Fruit fly (Drosophila melanogaster) whole organism, pupa: ENCODE data around the gene Elo68alpha.

ENCODE experiments used
- CG12605 ChIP-seq: fragments of 200-800 bp; sonication (Bioruptor generic); IDR thresholded peaks from 2 replicates; pipeline ENCODE4 v1.3.6; 2022; ENCODE audit warnings: missing biosample characterization, missing genetic modification characterization
- CG14655 ChIP-seq: fragments of 200-800 bp; sonication (Bioruptor generic); optimal IDR thresholded peaks from 3 replicates; lab custom pipeline; 2017; ENCODE audit warnings: mild to moderate bottlenecking, missing biosample characterization, missing genetic modification reagents, missing genetic modification characterization
- CG15710 ChIP-seq: fragments of 200-800 bp; sonication (Bioruptor generic); optimal IDR thresholded peaks from 2 replicates; lab custom pipeline; 2018; ENCODE audit warnings: missing biosample characterization, mild to moderate bottlenecking, missing genetic modification characterization, moderate library complexity
- CG34367 ChIP-seq: fragments of 200-800 bp; sonication (Bioruptor generic); optimal IDR thresholded peaks from 2 replicates; lab custom pipeline; 2018; ENCODE audit warnings: missing biosample characterization, mild to moderate bottlenecking, missing genetic modification characterization
- CG4496 ChIP-seq: fragments of 200-800 bp; sonication (Bioruptor generic); IDR thresholded peaks from 3 replicates; pipeline ENCODE4 v1.3.6; 2022; ENCODE audit warnings: missing biosample characterization, missing genetic modification characterization
- CG8159 ChIP-seq: fragments of 200-800 bp; sonication (Bioruptor generic); optimal IDR thresholded peaks from 3 replicates; lab custom pipeline; 2018; ENCODE audit warnings: missing biosample characterization, mild to moderate bottlenecking, missing genetic modification characterization, moderate library complexity
- CG8301 ChIP-seq: fragments of 200-800 bp; sonication (Bioruptor generic); optimal IDR thresholded peaks from 2 replicates; lab custom pipeline; 2018; ENCODE audit warnings: missing biosample characterization, mild to moderate bottlenecking, missing genetic modification characterization
- EcR ChIP-seq: fragments of 200-800 bp; sonication (Bioruptor generic); optimal IDR thresholded peaks from 3 replicates; lab custom pipeline; 2019; ENCODE audit warnings: missing biosample characterization, missing genetic modification characterization, mild to moderate bottlenecking, moderate library complexity, missing genetic modification reagents
- Ets98B ChIP-seq: fragments of 200-800 bp; sonication (Bioruptor generic); IDR thresholded peaks from 2 replicates; pipeline ENCODE4 v1.3.6; 2022; ENCODE audit warnings: missing biosample characterization, missing genetic modification characterization
- Pif1A ChIP-seq: fragments of 200-800 bp; sonication (Bioruptor generic); optimal IDR thresholded peaks from 3 replicates; lab custom pipeline; 2016; ENCODE audit warnings: missing biosample characterization, missing genetic modification characterization
- Pif1B ChIP-seq: fragments of 200-800 bp; sonication (Bioruptor generic); optimal IDR thresholded peaks from 3 replicates; lab custom pipeline; 2016; ENCODE audit warnings: missing biosample characterization, missing genetic modification characterization
- Snoo ChIP-seq: fragments of 200-800 bp; sonication (Bioruptor generic); optimal IDR thresholded peaks from 3 replicates; lab custom pipeline; 2017; ENCODE audit warnings: missing biosample characterization, mild to moderate bottlenecking, missing genetic modification characterization, inconsistent platforms

DNA sequence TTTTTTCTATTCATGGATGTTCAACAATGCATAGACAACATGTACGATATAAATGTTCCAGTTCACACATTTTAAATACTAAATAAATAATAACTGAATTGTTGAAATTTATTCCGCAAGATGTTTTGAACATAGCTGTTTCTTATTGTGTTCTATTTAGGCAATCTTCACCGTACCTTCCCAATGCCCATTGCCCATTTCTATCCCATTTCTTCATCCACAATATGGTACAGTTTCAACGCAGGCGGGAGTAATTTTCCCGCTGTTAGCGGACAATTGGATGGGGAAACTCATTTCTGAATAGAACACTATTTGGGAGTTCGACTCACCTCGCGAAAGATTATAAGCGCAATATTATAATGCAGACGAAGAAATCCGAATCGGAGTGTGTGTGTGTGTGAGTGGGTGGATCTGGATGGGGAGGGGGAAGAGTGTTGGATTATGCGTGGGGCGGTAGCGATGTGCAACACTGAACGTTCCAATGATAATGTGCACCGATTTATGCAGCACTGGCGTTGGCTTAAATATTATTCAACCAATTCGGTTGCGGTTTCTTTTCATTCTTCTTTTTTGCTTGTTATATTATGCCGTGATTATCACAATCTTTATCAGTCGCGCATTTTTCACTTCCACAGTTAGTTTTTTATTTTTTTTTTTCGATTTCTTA is 10.8 kb downstream of the Elo68alpha start:
- no peak for TF ChIP-seq CG34367
- TF ChIP-seq Pif1A (GFP tag; lab: Kevin White, UChicago), result peak; percentile 36
- peak; percentile 49 for TF ChIP-seq Ets98B
- TF ChIP-seq Snoo (tag; lab: Kevin White, UChicago), result peak; percentile 60
- peak; percentile 50 for TF ChIP-seq Pif1B (GFP tag; lab: Kevin White, UChicago)
- TF ChIP-seq CG15710 (tag; lab: Kevin White, UChicago), result peak; percentile 23
- TF ChIP-seq CG8159 (tag; lab: Kevin White, UChicago), result peak; percentile 25
- peak; percentile 50 for TF ChIP-seq CG4496 (GFP tag; lab: Robert Waterston, UW)
- TF ChIP-seq CG14655, result peak; percentile 33
- TF ChIP-seq EcR, result no peak
- 0 out of 2 replicates have a peak, but pooled peaks have one; percentile 21 for TF ChIP-seq CG12605
- TF ChIP-seq CG8301 (tag; lab: Kevin White, UChicago), result peak; percentile 4
